Worm (Caenorhabditis elegans): ENCODE measurements around the gene Y32F6B.1.

DNA sequence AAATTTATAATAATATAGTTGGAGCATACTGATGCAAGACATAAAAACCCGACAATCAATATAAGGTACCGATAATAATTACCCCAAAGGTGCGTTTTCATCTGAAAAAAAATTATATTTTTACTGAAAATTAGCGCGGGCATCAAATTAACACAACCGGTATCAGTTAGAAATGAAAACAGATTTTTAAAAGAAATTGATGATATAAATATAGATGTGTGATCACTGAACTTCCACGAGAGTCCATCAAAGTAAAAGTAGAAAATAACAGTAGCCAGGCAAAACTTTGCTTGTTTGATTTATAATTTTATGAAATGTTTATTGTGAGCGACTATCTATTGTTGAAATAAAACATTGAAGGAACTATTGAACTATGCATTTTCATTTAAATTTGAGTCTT lies 16.8 kb upstream of the Y32F6B.1 start, which contains the start of gene C35A5.3:
- TF ChIP-seq lin-29 (GFP tag; IDR thresholded peaks at IDR 0.05) (no peak), nhr-11 (tag; optimal IDR thresholded peaks at IDR 0.05) (no peak), fos-1 (tag; optimal IDR thresholded peaks at IDR 0.05) (no peak), egl-27 (tag; optimal IDR thresholded peaks at IDR 0.05) (no peak), lin-13 (GFP tag; optimal IDR thresholded peaks at IDR 0.05) (no peak), set-16 (GFP tag; IDR thresholded peaks at IDR 0.05) (no peak), ztf-11 (tag; optimal IDR thresholded peaks at IDR 0.05) (no peak), skn-1 (tag; optimal IDR thresholded peaks at IDR 0.05) (no peak), spr-3 (GFP tag; optimal IDR thresholded peaks at IDR 0.05) (no peak)

Data from whole organism, L4 larva.